Worm (Caenorhabditis elegans): ENCODE measurements around the gene F46E10.2.

Gene F46E10.2

DNA sequence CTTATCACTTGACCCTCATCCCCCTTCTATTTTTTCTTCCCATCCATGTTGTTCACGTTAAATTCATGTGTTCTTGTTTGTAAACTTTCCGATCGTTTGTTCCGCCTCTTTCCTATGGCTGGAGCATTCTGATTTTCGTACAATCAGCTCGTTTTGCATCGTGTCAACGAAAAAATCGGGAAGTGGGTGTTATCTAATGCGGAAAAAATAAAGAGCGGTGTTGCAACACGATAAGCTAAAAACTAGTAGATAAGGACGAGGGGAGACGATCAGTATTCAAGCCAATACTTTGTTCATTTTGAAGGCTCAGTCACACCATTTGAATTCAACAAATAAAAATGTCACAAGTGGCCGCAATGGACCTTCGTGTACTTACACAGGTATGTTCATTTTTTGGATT lies 4.5 kb downstream of the F46E10.2 start, which contains the start of gene acs-1:
TSS of gene acs-1 (plus strand) at position 233 of the 400 bp plus-strand sequence.
- TF ChIP-seq med-1 (GFP tag; optimal IDR thresholded peaks at IDR 0.05; ENCODE audit: insufficient read depth) (no peak), ztf-23 (GFP tag; IDR thresholded peaks at IDR 0.05) (no peak), T22C8.4 (GFP tag; IDR thresholded peaks at IDR 0.05) (no peak), ztf-29 (GFP tag; IDR thresholded peaks at IDR 0.05) (no peak), tab-1 (GFP tag; IDR thresholded peaks at IDR 0.05) (no peak), ref-1 (GFP tag; conservative IDR thresholded peaks at IDR 0.05) (no peak), klf-2 (GFP tag; conservative IDR thresholded peaks at IDR 0.05) (no peak)

DNA sequence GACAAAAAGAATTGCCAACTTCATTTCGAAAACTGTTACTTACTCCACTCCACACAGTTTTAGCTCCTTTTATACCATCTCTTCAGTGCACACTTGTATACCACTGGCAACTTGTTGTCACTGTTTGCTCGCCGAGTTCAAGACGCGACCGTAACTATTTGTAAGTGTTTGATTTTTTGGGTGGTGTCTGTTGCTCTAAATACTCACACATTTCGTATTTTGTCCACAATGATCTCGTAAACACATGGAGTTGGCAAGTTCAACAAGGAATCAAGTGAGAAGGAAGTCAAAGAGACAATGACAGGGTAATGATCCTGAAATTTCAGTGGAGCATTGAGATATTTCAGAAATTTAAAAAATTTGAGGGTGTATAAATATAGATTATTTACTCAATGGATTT lies 12.8 kb downstream of the F46E10.2 start, which contains the start of gene hpo-26:
TSS of gene hpo-26 (minus strand) at position 31 of the 400 bp plus-strand sequence.
- TF ChIP-seq flt-1 (GFP tag; IDR thresholded peaks at IDR 0.05) (no peak), klf-2 (GFP tag; conservative IDR thresholded peaks at IDR 0.05) (no peak), ztf-29 (GFP tag; IDR thresholded peaks at IDR 0.05) (no peak), cog-1 (tag; optimal IDR thresholded peaks at IDR 0.05) (no peak), tab-1 (GFP tag; IDR thresholded peaks at IDR 0.05) (no peak), T22C8.4 (GFP tag; IDR thresholded peaks at IDR 0.05) (no peak), ztf-23 (GFP tag; IDR thresholded peaks at IDR 0.05) (no peak), ref-1 (GFP tag; conservative IDR thresholded peaks at IDR 0.05) (no peak), med-1 (GFP tag; optimal IDR thresholded peaks at IDR 0.05; ENCODE audit: insufficient read depth) (no peak)

DNA sequence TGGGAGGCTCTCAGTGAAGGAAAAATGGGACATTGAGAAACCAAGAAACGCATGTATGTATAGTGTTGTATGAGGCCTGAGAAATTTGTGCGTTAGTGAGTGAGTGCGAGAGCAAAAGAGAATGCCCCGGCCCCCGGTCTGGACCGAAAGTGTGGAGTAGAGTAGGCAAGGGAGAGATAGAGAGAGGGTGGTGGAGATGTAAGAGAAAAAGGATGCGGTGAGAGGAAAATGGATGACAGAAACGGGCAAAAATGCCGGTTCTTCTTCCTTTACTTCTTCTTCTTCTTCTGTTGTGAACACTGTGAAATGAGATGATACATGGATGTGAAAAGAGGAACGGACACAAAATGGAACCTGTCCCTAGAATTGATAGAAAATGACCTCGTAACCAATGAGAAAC lies 18.1 kb downstream of the F46E10.2 start:
- TF ChIP-seq med-1 (GFP tag; optimal IDR thresholded peaks at IDR 0.05; ENCODE audit: insufficient read depth) (no peak), T22C8.4 (GFP tag; IDR thresholded peaks at IDR 0.05) (no peak), flt-1 (GFP tag; IDR thresholded peaks at IDR 0.05) (0 out of 2 replicates have a peak, but pooled peaks have one; percentile 42), klf-2 (GFP tag; conservative IDR thresholded peaks at IDR 0.05) (no peak), cog-1 (tag; optimal IDR thresholded peaks at IDR 0.05) (no peak), tab-1 (GFP tag; IDR thresholded peaks at IDR 0.05) (no peak)

DNA sequence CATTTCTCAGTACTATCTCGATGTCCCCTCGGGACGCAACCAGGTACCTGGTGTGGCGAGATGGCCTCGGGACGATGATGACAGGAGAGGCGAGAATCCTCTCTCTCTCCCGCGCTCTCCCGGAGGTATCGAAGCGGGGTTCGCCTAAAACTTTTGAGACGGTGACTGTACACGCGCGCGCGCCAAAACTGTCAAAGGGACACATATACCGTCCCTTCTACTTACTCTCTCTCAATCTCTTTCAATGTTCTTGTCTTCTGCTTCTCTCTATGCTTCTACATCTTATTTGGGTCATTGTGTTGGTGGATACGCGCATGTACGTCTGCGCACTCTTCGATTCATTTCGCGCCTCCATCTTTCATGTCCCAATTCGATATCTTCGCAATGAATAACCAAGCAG lies 21.6 kb downstream of the F46E10.2 start:
- TF ChIP-seq ztf-23 (GFP tag; IDR thresholded peaks at IDR 0.05) (0 out of 2 replicates have a peak, but pooled peaks have one; percentile 19), ztf-29 (GFP tag; IDR thresholded peaks at IDR 0.05) (no peak), cog-1 (tag; optimal IDR thresholded peaks at IDR 0.05) (peak; percentile 21)

DNA sequence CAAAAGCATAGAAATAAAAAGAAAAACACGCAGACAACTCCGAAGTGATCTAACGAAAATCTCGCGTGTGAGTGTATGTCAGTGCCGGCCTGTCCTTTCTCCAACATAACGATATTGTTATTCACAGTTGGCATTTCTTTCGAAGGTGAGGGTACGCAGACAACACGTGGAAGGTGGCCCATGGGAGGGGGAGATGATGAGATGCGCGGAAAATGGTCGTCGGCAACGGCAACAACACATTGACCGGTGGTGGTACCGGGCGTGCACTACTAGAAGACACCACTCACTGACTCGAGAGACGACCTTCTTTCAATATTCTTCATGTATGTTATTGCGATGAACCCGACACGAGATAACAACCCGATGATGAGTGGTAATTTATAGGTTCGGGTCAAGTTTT lies 24.8 kb downstream of the F46E10.2 start:
- TF ChIP-seq flt-1 (GFP tag; IDR thresholded peaks at IDR 0.05) (0 out of 2 replicates have a peak, but pooled peaks have one; percentile 6), tab-1 (GFP tag; IDR thresholded peaks at IDR 0.05) (no peak)

DNA sequence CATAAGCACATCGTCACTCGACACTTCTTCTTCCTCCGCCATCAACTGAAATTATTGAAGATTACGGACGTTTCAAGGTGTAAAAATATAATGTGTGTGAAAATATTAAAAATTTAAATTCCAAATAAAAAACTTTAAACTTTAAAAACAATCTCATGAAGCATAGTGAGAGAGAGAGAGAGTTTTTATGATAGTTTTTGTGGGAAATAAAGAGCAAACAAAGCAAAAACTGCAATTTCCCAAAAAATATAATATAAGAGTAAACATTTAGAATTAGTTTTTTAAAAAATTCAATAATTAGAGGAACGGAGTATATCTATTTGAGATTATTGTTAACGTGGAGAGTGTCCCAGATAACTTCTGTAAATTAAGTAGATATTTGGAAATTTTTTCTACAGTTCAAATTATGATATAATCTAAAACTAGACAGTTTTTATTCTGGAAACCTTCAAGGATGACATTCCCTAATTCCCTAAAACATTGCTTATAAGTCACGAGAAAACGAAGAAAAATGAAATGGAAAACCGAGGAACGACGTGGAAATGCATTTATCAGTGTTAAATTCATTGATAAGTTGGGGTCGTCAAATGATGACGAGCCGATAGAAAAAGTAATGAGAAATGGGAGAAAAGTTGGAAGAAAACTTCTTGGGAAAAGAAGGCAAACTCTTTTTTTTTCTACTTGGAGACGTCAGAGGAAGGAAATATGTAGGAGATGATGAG lies 26.4 kb downstream of the F46E10.2 start, which contains the start of gene dre-1:
TSS of gene dre-1 (minus strand) at position 51 of the 722 bp plus-strand sequence.
- TF ChIP-seq klf-2 (GFP tag; conservative IDR thresholded peaks at IDR 0.05) (no peak), ztf-29 (GFP tag; IDR thresholded peaks at IDR 0.05) (no peak), ref-1 (GFP tag; conservative IDR thresholded peaks at IDR 0.05) (no peak), med-1 (GFP tag; optimal IDR thresholded peaks at IDR 0.05; ENCODE audit: insufficient read depth) (no peak), ztf-23 (GFP tag; IDR thresholded peaks at IDR 0.05) (no peak), flt-1 (GFP tag; IDR thresholded peaks at IDR 0.05) (no peak), tab-1 (GFP tag; IDR thresholded peaks at IDR 0.05) (no peak), T22C8.4 (GFP tag; IDR thresholded peaks at IDR 0.05) (no peak), cog-1 (tag; optimal IDR thresholded peaks at IDR 0.05) (no peak)

DNA sequence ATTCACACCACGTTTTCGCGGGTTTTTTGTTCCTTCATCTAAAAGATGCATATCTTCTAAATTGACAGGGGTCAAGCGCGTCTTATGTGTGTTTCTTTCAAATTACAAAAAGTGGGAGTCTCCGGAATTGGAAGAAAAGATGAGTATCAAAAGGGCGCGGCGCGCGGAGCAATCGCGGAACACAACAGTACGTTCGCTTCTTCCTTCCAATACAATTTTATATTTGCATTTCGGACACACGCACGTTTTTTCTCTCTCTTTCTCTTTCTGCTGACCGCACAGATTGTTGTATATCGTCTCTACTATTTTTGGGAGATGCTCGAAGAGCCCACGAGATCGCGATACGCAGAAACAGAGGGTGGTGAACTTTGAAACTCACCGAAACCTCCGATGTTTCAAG lies 28.1 kb downstream of the F46E10.2 start:
- no peak for TF ChIP-seq tab-1 (GFP tag; IDR thresholded peaks at IDR 0.05)
- no peak for TF ChIP-seq flt-1 (GFP tag; IDR thresholded peaks at IDR 0.05)
- no peak for TF ChIP-seq ref-1 (GFP tag; conservative IDR thresholded peaks at IDR 0.05)
- no peak for TF ChIP-seq ztf-29 (GFP tag; IDR thresholded peaks at IDR 0.05)
- TF ChIP-seq ztf-23 (GFP tag; IDR thresholded peaks at IDR 0.05) = no peak
- TF ChIP-seq T22C8.4 (GFP tag; IDR thresholded peaks at IDR 0.05) = no peak
- TF ChIP-seq cog-1 (tag; optimal IDR thresholded peaks at IDR 0.05) = no peak
- no peak for TF ChIP-seq med-1 (GFP tag; optimal IDR thresholded peaks at IDR 0.05; ENCODE audit: insufficient read depth)
- no peak for TF ChIP-seq klf-2 (GFP tag; conservative IDR thresholded peaks at IDR 0.05)

DNA sequence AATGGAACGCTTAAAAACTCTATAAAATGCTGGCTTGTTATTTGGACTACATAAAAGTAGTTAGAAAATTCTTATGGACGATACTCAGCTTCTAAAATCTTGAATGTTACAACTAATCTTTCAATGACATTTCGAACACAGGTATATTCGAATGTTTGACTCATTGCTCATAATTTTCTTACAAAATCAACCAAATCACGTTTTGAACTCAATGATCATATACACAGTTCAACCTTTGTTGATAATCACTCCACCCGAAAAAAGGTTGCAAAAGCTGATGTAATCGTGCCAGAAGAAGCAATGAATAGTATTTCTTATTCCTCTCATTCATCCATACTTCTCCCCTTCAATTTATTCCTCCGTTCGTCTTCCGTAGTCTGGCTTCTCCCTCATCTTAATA lies 28.9 kb downstream of the F46E10.2 start, which contains the start of gene K04A8.20:
TSS of gene K04A8.20 (plus strand) at position 301 of the 400 bp plus-strand sequence.
- TF ChIP-seq flt-1 (GFP tag; IDR thresholded peaks at IDR 0.05) = no peak
- no peak for TF ChIP-seq ztf-29 (GFP tag; IDR thresholded peaks at IDR 0.05)
- no peak for TF ChIP-seq klf-2 (GFP tag; conservative IDR thresholded peaks at IDR 0.05)
- TF ChIP-seq tab-1 (GFP tag; IDR thresholded peaks at IDR 0.05) = no peak
- no peak for TF ChIP-seq ztf-23 (GFP tag; IDR thresholded peaks at IDR 0.05)
- TF ChIP-seq ref-1 (GFP tag; conservative IDR thresholded peaks at IDR 0.05) = no peak

DNA sequence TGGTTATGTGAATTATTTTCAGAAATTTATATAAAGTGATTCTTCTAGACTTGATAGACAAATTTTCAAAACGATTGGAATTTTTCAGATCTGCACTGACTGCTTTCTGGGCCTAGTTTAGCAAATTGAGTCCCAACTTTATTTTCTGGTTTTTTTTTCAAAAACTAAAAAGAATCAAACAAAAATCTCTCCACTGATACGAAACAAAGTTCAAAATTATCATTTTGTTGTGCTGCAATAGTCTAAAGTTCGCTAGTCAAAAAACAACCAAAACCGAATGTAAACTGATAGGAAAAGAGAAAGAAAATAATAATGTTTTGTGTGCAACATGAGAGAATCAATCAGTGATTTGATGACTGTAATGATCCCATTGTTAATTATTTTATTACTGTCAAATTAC lies 29.6 kb downstream of the F46E10.2 start, which contains the start of gene lipl-4:
TSS of gene lipl-4 (plus strand) at position 301 of the 400 bp plus-strand sequence.
- no peak for TF ChIP-seq tab-1 (GFP tag; IDR thresholded peaks at IDR 0.05)
- no peak for TF ChIP-seq ztf-29 (GFP tag; IDR thresholded peaks at IDR 0.05)
- TF ChIP-seq med-1 (GFP tag; optimal IDR thresholded peaks at IDR 0.05; ENCODE audit: insufficient read depth) = no peak
- no peak for TF ChIP-seq ztf-23 (GFP tag; IDR thresholded peaks at IDR 0.05)
- no peak for TF ChIP-seq flt-1 (GFP tag; IDR thresholded peaks at IDR 0.05)
- TF ChIP-seq klf-2 (GFP tag; conservative IDR thresholded peaks at IDR 0.05) = no peak
- no peak for TF ChIP-seq cog-1 (tag; optimal IDR thresholded peaks at IDR 0.05)

DNA sequence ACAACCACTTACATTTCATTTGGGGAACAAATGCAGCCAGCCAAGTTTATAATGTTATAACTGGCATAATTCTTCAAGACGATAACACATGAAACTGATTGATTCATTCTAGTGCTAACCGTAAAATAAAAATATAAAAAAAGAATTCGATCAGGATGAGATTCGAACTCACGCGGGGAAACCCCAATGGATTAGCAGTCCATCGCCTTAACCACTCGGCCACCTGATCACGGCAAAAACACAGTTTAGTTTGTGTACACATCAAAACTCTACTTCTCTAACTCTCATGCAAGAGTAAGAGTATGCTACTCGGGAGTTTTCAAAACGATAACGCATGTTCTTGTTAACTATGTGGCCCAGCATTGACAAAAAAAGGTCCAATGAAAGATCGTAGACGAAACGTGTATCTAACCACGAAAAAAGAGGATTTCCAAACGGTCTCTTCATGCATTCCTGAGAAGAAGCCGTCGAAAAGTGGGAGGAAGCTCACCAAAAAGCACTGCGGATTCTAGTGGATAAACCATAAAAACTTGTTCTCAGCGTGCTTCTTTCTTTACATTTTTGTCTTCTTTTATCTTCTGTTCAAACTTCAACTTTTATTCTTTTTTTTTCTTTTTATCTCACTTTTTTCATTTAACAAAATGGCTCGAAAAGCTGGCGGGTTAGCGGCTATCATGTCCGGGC lies 31.6 kb downstream of the F46E10.2 start, which contains the start of gene twk-10:
TSS of gene twk-10 (plus strand) at position 634 of the 684 bp plus-strand sequence.
- TF ChIP-seq ztf-29 (GFP tag; IDR thresholded peaks at IDR 0.05) = no peak
- TF ChIP-seq klf-2 (GFP tag; conservative IDR thresholded peaks at IDR 0.05) = no peak
- no peak for TF ChIP-seq ztf-23 (GFP tag; IDR thresholded peaks at IDR 0.05)
- 0 out of 2 replicates have a peak, but pooled peaks have one; percentile 57 for TF ChIP-seq tab-1 (GFP tag; IDR thresholded peaks at IDR 0.05)
- TF ChIP-seq ref-1 (GFP tag; conservative IDR thresholded peaks at IDR 0.05) = peak; percentile 51; the same call in 1 of the 2 replicates
- TF ChIP-seq flt-1 (GFP tag; IDR thresholded peaks at IDR 0.05) = peak; percentile 60; the same call in 1 of the 2 replicates

All from whole organism, midembryonic.